Worm (Caenorhabditis elegans): ENCODE measurements around the gene Y54G2A.44.

DNA sequence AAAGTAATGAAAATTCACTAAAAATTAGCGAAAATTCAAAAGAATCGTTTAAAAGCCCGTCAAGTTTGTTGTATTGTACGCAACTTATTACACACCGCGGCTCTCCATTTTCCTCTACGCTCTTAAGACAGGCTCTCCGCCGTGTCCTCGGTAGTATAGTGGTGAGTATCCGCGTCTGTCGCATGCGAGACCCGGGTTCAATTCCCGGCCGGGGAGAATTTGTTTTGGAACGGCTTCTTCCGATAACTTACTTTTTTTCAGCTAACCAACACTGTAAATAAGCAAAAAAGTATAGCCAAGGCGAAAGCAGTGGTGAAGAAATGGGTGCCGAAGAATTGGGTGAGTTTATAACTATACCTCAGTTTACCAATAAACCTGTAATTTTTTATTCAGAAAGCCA is 535 bp downstream of the Y54G2A.44 start:
- TF ChIP-seq efl-1 (GFP tag; optimal IDR thresholded peaks at IDR 0.05) (no peak), ZK185.1 (tag; optimal IDR thresholded peaks at IDR 0.05; ENCODE audit: poor library complexity, severe bottlenecking) (no peak), lsl-1 (GFP tag; optimal IDR thresholded peaks at IDR 0.05) (peak; percentile 9), pha-4 (tag; optimal IDR thresholded peaks at IDR 0.05) (no peak), xnd-1 (tag; optimal IDR thresholded peaks at IDR 0.05) (no peak), dox-1 (GFP tag; IDR thresholded peaks at IDR 0.05) (peak; percentile 59; the same call in 1 of the 2 replicates), mxl-1 (tag; optimal IDR thresholded peaks at IDR 0.05) (no peak), hmg-20 (GFP tag; IDR thresholded peaks at IDR 0.05) (peak; percentile 58; the same call in 1 of the 2 replicates), ama-1 (optimal IDR thresholded peaks at IDR 0.05) (no peak), ama-1 (GFP tag; optimal IDR thresholded peaks at IDR 0.05) (no peak), attf-6 (GFP tag; IDR thresholded peaks at IDR 0.05) (peak; percentile 52; the same call in 1 of the 2 replicates), lir-1 (GFP tag; conservative IDR thresholded peaks at IDR 0.05) (peak; percentile 29; the same call in 1 of the 2 replicates)

Data from whole organism, young adult.